Fruit fly (Drosophila melanogaster) whole organism, embryonic: ENCODE results near the gene CG14402.
A peak's percentile ranks its signal among the peaks of the same experiment; 100 is the strongest.

ENCODE experiments used
- Asciz ChIP-seq: fragments of 200-800 bp; sonication (Bioruptor generic); optimal IDR thresholded peaks from 2 replicates; lab custom pipeline; 2017; ENCODE audit warnings: missing biosample characterization, mild to moderate bottlenecking, missing genetic modification characterization, missing genetic modification reagents
- Awh ChIP-seq: fragments of 200-800 bp; sonication (Bioruptor generic); IDR thresholded peaks from 2 replicates; pipeline ENCODE4, ENCODE4 v1.3.6; 2022; ENCODE audit warnings: missing biosample characterization, missing genetic modification characterization
- Bteb2 ChIP-seq: fragments of 200-800 bp; sonication (Bioruptor generic); optimal IDR thresholded peaks from 2 replicates; lab custom pipeline; 2016; ENCODE audit warnings: missing biosample characterization, missing genetic modification characterization
- C15 ChIP-seq: fragments of 200-800 bp; sonication (Bioruptor generic); IDR thresholded peaks from 3 replicates; pipeline ENCODE4 v1.3.6; 2022; ENCODE audit warnings: missing biosample characterization, missing genetic modification characterization
- CG10431 ChIP-seq: fragments of 200-800 bp; sonication (Bioruptor generic); optimal IDR thresholded peaks from 3 replicates; lab custom pipeline; 2018; ENCODE audit warnings: missing biosample characterization, mild to moderate bottlenecking, missing genetic modification characterization
- CG13296 ChIP-seq: fragments of 200-800 bp; sonication (Bioruptor generic); optimal IDR thresholded peaks from 3 replicates; lab custom pipeline; 2018; ENCODE audit warnings: missing biosample characterization, mild to moderate bottlenecking, missing genetic modification characterization
- CG16815 ChIP-seq: fragments of 200-800 bp; sonication (Bioruptor generic); optimal IDR thresholded peaks from 3 replicates; lab custom pipeline; 2017; ENCODE audit warnings: missing biosample characterization, mild to moderate bottlenecking, missing genetic modification characterization
- CG17361 ChIP-seq: fragments of 200-800 bp; sonication (Bioruptor generic); IDR thresholded peaks from 3 replicates; pipeline ENCODE4 v1.3.6; 2022; ENCODE audit warnings: missing biosample characterization, missing genetic modification characterization
- CG17912 ChIP-seq: fragments of 200-800 bp; sonication (Bioruptor generic); optimal IDR thresholded peaks from 2 replicates; lab custom pipeline; 2018; ENCODE audit warnings: missing biosample characterization, mild to moderate bottlenecking, missing genetic modification characterization
- CG1792 ChIP-seq: fragments of 200-800 bp; sonication (Bioruptor generic); optimal IDR thresholded peaks from 2 replicates; lab custom pipeline; 2016; ENCODE audit warnings: missing biosample characterization, missing genetic modification characterization
- CG2120 ChIP-seq: fragments of 200-800 bp; sonication (Bioruptor generic); optimal IDR thresholded peaks from 3 replicates; lab custom pipeline; 2016; ENCODE audit warnings: missing biosample characterization, missing genetic modification characterization
- CG2129 ChIP-seq: fragments of 200-800 bp; sonication (Bioruptor generic); IDR thresholded peaks from 2 replicates; pipeline ENCODE4 v1.3.6; 2022; ENCODE audit warnings: missing biosample characterization, missing genetic modification characterization; ENCODE audit not compliant: partially characterized antibody
- CG30020 ChIP-seq: fragments of 200-800 bp; optimal IDR thresholded peaks from 2 replicates; lab custom pipeline; 2019; ENCODE audit warnings: missing biosample characterization, mild to moderate bottlenecking, missing genetic modification characterization, moderate library complexity
- CG3407 ChIP-seq: fragments of 200-800 bp; sonication (Bioruptor generic); optimal IDR thresholded peaks from 2 replicates; lab custom pipeline; 2018; ENCODE audit warnings: missing biosample characterization, mild to moderate bottlenecking, missing genetic modification characterization
- CG3847 ChIP-seq: fragments of 200-800 bp; sonication (Bioruptor generic); IDR thresholded peaks from 2 replicates; pipeline ENCODE4 v1.3.6; 2022; ENCODE audit warnings: missing biosample characterization, missing genetic modification characterization
- CG4360 ChIP-seq: fragments of 200-800 bp; sonication (Bioruptor generic); IDR thresholded peaks from 2 replicates; pipeline ENCODE4 v1.3.6; 2022; ENCODE audit warnings: missing biosample characterization, missing genetic modification characterization
- CG4854 ChIP-seq: fragments of 200-800 bp; sonication (Bioruptor generic); optimal IDR thresholded peaks from 2 replicates; lab custom pipeline; 2016; ENCODE audit warnings: missing biosample characterization, missing genetic modification characterization, inconsistent platforms
- CG5245 ChIP-seq: fragments of 200-800 bp; sonication (Bioruptor generic); optimal IDR thresholded peaks from 3 replicates; lab custom pipeline; 2016; ENCODE audit warnings: missing biosample characterization, missing genetic modification characterization
- CG6654 ChIP-seq: fragments of 200-800 bp; sonication (Bioruptor generic); optimal IDR thresholded peaks from 2 replicates; lab custom pipeline; 2017; ENCODE audit warnings: missing biosample characterization, mild to moderate bottlenecking, missing genetic modification characterization
- CG8388 ChIP-seq: fragments of 200-800 bp; sonication (Bioruptor generic); optimal IDR thresholded peaks from 2 replicates; lab custom pipeline; 2019; ENCODE audit warnings: missing biosample characterization, mild to moderate bottlenecking, missing genetic modification characterization, moderate library complexity
- D19A ChIP-seq: fragments of 200-800 bp; optimal IDR thresholded peaks from 3 replicates; lab custom pipeline; 2019; ENCODE audit warnings: missing biosample characterization, mild to moderate bottlenecking, missing genetic modification characterization, moderate library complexity
- Deaf1 ChIP-seq: fragments of 200-800 bp; optimal IDR thresholded peaks from 3 replicates; lab custom pipeline; 2019; ENCODE audit warnings: missing biosample characterization, mild to moderate bottlenecking, missing genetic modification characterization, moderate library complexity
- Dip3 ChIP-seq: fragments of 200-800 bp; sonication (Bioruptor generic); optimal IDR thresholded peaks from 3 replicates; lab custom pipeline; 2016; ENCODE audit warnings: missing biosample characterization, missing genetic modification characterization
- Fer1 ChIP-seq: fragments of 200-800 bp; sonication (Bioruptor generic); optimal IDR thresholded peaks from 2 replicates; lab custom pipeline; 2017; ENCODE audit warnings: missing biosample characterization, mild to moderate bottlenecking, missing genetic modification characterization
- Gug ChIP-seq: fragments of 200-800 bp; sonication (Bioruptor generic); IDR thresholded peaks from 4 replicates; pipeline ENCODE4 v1.3.6; 2022; ENCODE audit warnings: missing biosample characterization, missing genetic modification characterization
- HmgZ ChIP-seq: fragments of 200-800 bp; sonication (Bioruptor generic); optimal IDR thresholded peaks from 2 replicates; lab custom pipeline; 2018; ENCODE audit warnings: missing biosample characterization, mild to moderate bottlenecking, missing genetic modification characterization
- Hr3 ChIP-seq: fragments of 200-800 bp; sonication (Bioruptor generic); optimal IDR thresholded peaks from 3 replicates; lab custom pipeline; 2016; ENCODE audit warnings: missing biosample characterization, missing genetic modification characterization
- Ptx1 ChIP-seq: fragments of 200-800 bp; sonication (Bioruptor generic); IDR thresholded peaks from 2 replicates; pipeline ENCODE4 v1.3.6; 2022; ENCODE audit warnings: missing biosample characterization, missing genetic modification characterization
- Rx ChIP-seq: fragments of 200-800 bp; sonication (Bioruptor generic); IDR thresholded peaks from 2 replicates; pipeline ENCODE4 v1.3.6; 2022; ENCODE audit warnings: missing biosample characterization, missing genetic modification characterization
- Six4 ChIP-seq: fragments of 200-800 bp; sonication (Bioruptor generic); optimal IDR thresholded peaks from 2 replicates; lab custom pipeline; 2016; ENCODE audit warnings: missing biosample characterization, missing genetic modification characterization
- Usf ChIP-seq: fragments of 200-800 bp; sonication (Bioruptor generic); optimal IDR thresholded peaks from 2 replicates; lab custom pipeline; 2017; ENCODE audit warnings: missing genotype, missing biosample characterization, missing genetic modification characterization
- ara ChIP-seq: fragments of 200-800 bp; sonication (Bioruptor generic); IDR thresholded peaks from 2 replicates; pipeline ENCODE4 v1.3.6; 2022; ENCODE audit warnings: missing biosample characterization, missing genetic modification characterization
- chinmo ChIP-seq: fragments of 200-800 bp; sonication (Bioruptor generic); IDR thresholded peaks from 4 replicates; pipeline ENCODE4 v1.3.6; 2022; ENCODE audit warnings: missing biosample characterization, missing genetic modification characterization; ENCODE audit not compliant: partially characterized antibody
- crol ChIP-seq: fragments of 200-800 bp; sonication (Bioruptor generic); IDR thresholded peaks from 2 replicates; pipeline ENCODE4 v1.3.6; 2022; ENCODE audit warnings: missing biosample characterization, missing genetic modification characterization
- fd3F ChIP-seq: fragments of 200-800 bp; sonication (Bioruptor generic); optimal IDR thresholded peaks from 2 replicates; lab custom pipeline; 2018; ENCODE audit warnings: missing biosample characterization, mild to moderate bottlenecking, missing genetic modification characterization, moderate library complexity
- ftz-f1 ChIP-seq: fragments of 200-800 bp; sonication (Bioruptor generic); optimal IDR thresholded peaks from 2 replicates; lab custom pipeline; 2016; ENCODE audit warnings: missing biosample characterization, missing genetic modification characterization
- grn ChIP-seq: fragments of 200-800 bp; sonication (Bioruptor generic); optimal IDR thresholded peaks from 3 replicates; lab custom pipeline; 2017; ENCODE audit warnings: missing biosample characterization, missing genetic modification characterization
- insv ChIP-seq, 2 experiments: fragments of 200-800 bp; sonication (Bioruptor generic); optimal IDR thresholded peaks; 3 replicates each; lab custom pipeline; 2016 to 2018; ENCODE audit warnings: missing biosample characterization in 2 of 2, missing genetic modification characterization in 2 of 2
- lov ChIP-seq, 2 experiments: fragments of 200-800 bp in 1 of 2; fragments of >200 bp in 1 of 2; sonication (Bioruptor generic) in 1 of 2; IDR thresholded peaks in 1 of 2; optimal IDR thresholded peaks in 1 of 2; 2 replicates in 1 of 2; 3 replicates in 1 of 2; pipeline versions ENCODE4 v1.3.6 to Lab custom; 2017 to 2022; ENCODE audit warnings: missing biosample characterization in 1 of 2, missing genetic modification characterization in 1 of 2
- nerfin-2 ChIP-seq: fragments of 200-800 bp; sonication (Bioruptor generic); IDR thresholded peaks from 2 replicates; pipeline ENCODE4 v1.3.6; 2022; ENCODE audit warnings: missing biosample characterization, missing genetic modification characterization; ENCODE audit not compliant: partially characterized antibody
- pfk ChIP-seq: fragments of 200-800 bp; sonication (Bioruptor generic); optimal IDR thresholded peaks from 2 replicates; lab custom pipeline; 2018; ENCODE audit warnings: missing biosample characterization, mild to moderate bottlenecking, missing genetic modification characterization, moderate library complexity
- ranshi ChIP-seq: fragments of 200-800 bp; sonication (Bioruptor generic); IDR thresholded peaks from 2 replicates; pipeline ENCODE4 v1.3.6; 2022; ENCODE audit warnings: missing biosample characterization, missing genetic modification characterization
- repo ChIP-seq: fragments of 200-800 bp; sonication (Bioruptor generic); optimal IDR thresholded peaks from 2 replicates; lab custom pipeline; 2016; ENCODE audit warnings: missing biosample characterization, missing genetic modification characterization
- shn ChIP-seq: fragments of 200-800 bp; sonication (Bioruptor generic); optimal IDR thresholded peaks from 3 replicates; lab custom pipeline; 2016; ENCODE audit warnings: missing biosample characterization, missing genetic modification characterization
- slbo ChIP-seq: fragments of 200-800 bp; sonication (Bioruptor generic); IDR thresholded peaks from 2 replicates; pipeline ENCODE4 v1.3.6; 2022; ENCODE audit warnings: missing biosample characterization, missing genetic modification characterization
- sr ChIP-seq: fragments of 200-800 bp; sonication (Bioruptor generic); IDR thresholded peaks from 3 replicates; pipeline ENCODE4 v1.3.6; 2022; ENCODE audit warnings: missing biosample characterization, missing genetic modification characterization
- tx ChIP-seq: fragments of 200-800 bp; sonication (Bioruptor generic); optimal IDR thresholded peaks from 2 replicates; lab custom pipeline; 2016; ENCODE audit warnings: missing biosample characterization, missing genetic modification characterization
- vnd ChIP-seq: fragments of 200-800 bp; sonication (Bioruptor generic); IDR thresholded peaks from 3 replicates; pipeline ENCODE4 v1.3.6; 2022; ENCODE audit warnings: missing biosample characterization, missing genetic modification characterization; ENCODE audit not compliant: partially characterized antibody
- wor ChIP-seq: fragments of 200-800 bp; sonication (Bioruptor generic); IDR thresholded peaks from 2 replicates; pipeline ENCODE4 v1.3.6; 2022; ENCODE audit warnings: missing biosample characterization, missing genetic modification characterization

The CG14402 gene

dm6 chr2L:20889857-20890606 is 40.9 kb downstream of the CG14402 start (continued):
- TF ChIP-seq Deaf1 (tag; lab: Kevin White, UChicago) (peak; percentile 32), CG2120 (GFP tag; lab: Kevin White, UChicago) (peak; percentile 4), grn (GFP tag; lab: Kevin White, UChicago) (no peak), CG6654 (GFP tag; lab: Kevin White, UChicago) (no peak), Usf (no peak), Hr3 (no peak), CG1792 (GFP tag; lab: Kevin White, UChicago) (peak; percentile 6), chinmo (GFP tag; lab: Robert Waterston, UW) (peak; percentile 93), Six4 (GFP tag; lab: Kevin White, UChicago) (peak; percentile 39), CG3847 (GFP tag; lab: Robert Waterston, UW) (no peak), Gug (GFP tag; lab: Robert Waterston, UW) (no peak), fd3F (GFP tag; lab: Kevin White, UChicago) (no peak), CG8388 (GFP tag; lab: Kevin White, UChicago) (peak; percentile 7), CG2129 (GFP tag; lab: Robert Waterston, UW) (no peak), Awh (GFP tag; lab: Robert Waterston, UW) (peak; percentile 25), shn (GFP tag; lab: Kevin White, UChicago) (peak; percentile 42), crol (GFP tag; lab: Robert Waterston, UW) (no peak; the same call in 1 of the 2 replicates), CG16815 (GFP tag; lab: Kevin White, UChicago) (no peak), Ptx1 (GFP tag; lab: Robert Waterston, UW) (peak; percentile 36; the same call in 1 of the 2 replicates), ara (no peak), CG5245 (GFP tag; lab: Kevin White, UChicago) (no peak), CG17912 (GFP tag; lab: Kevin White, UChicago) (no peak), CG3407 (GFP tag; lab: Kevin White, UChicago) (peak; percentile 8), Bteb2 (GFP tag; lab: Kevin White, UChicago) (no peak), CG13296 (GFP tag; lab: Kevin White, UChicago) (no peak), repo (no peak), nerfin-2 (GFP tag; lab: Robert Waterston, UW) (no peak), ranshi (peak; percentile 21; the same call in 1 of the 2 replicates), slbo (peak; percentile 34; the same call in 1 of the 2 replicates), insv (GFP tag; optimal IDR thresholded peaks at IDR 0.05; lab: Kevin White, UChicago) (no peak), wor (GFP tag; lab: Robert Waterston, UW) (no peak), Asciz (peak; percentile 65), ftz-f1 (GFP tag; lab: Kevin White, UChicago) (no peak), vnd (no peak), Dip3 (no peak), sr (GFP tag; lab: Robert Waterston, UW) (no peak; the same call in 2 of the 3 replicates), pfk (GFP tag; lab: Kevin White, UChicago) (no peak), Rx (GFP tag; lab: Robert Waterston, UW) (0 out of 2 replicates have a peak, but pooled peaks have one; percentile 8), tx (GFP tag; lab: Kevin White, UChicago) (no peak), HmgZ (no peak), CG4360 (GFP tag; lab: Robert Waterston, UW) (no peak), C15 (no peak), CG4854 (GFP tag; lab: Kevin White, UChicago) (peak; percentile 4), CG10431 (GFP tag; lab: Kevin White, UChicago) (no peak), Fer1 (GFP tag; lab: Kevin White, UChicago) (no peak), D19A (tag; lab: Kevin White, UChicago) (peak; percentile 28), CG17361 (peak; percentile 61; the same call in 2 of the 3 replicates), CG30020 (no peak), lov (optimal IDR thresholded peaks at IDR 0.05; lab: Kevin White, UChicago) (no peak), lov (GFP tag; IDR thresholded peaks at IDR 0.05; lab: Robert Waterston, UW) (no peak)
